Fruit fly (Drosophila melanogaster): Measurements from ENCODE around the gene Spp.
A peak's percentile ranks its signal among the peaks of the same experiment; 100 is the strongest.

Spp gene

DNA sequence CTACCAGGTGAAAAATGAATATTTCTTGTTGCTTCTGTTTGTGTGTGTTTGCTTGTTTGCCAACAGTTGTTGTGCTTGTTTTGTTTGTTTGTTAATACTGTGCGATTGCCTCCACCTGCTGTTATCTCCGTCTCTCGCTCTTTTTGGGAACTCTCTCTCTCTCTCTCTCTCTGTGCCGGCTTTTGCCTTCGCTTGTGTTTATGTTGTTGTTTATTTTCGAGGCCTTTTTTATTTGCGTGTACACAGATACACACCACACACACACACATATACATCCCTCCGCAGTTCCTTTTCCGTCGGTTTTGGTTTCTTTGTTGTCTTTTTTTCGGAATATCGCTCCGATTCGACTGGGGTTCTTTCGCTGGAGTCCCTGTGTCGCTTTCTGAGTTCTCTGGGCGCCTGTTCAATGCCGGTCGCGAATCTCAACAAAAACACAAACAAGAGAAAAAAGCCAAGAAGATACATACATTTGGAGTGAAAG lies 33.9 kb downstream of the Spp start (continued):
- peak; percentile 91 for TF ChIP-seq CG11398 (GFP tag; optimal IDR thresholded peaks at IDR 0.05)
- peak; percentile 48 for TF ChIP-seq CG17829 (tag; optimal IDR thresholded peaks at IDR 0.05)
- TF ChIP-seq psq (GFP tag; optimal IDR thresholded peaks at IDR 0.05), result peak; percentile 71
- TF ChIP-seq CG9797 (GFP tag; optimal IDR thresholded peaks at IDR 0.05), result peak; percentile 37
- TF ChIP-seq danr (GFP tag; IDR thresholded peaks at IDR 0.05), result no peak; the same call in 1 of the 2 replicates
- TF ChIP-seq zf30C (GFP tag; optimal IDR thresholded peaks at IDR 0.05), result peak; percentile 54
- peak; percentile 71 for TF ChIP-seq Nf-YC (tag; optimal IDR thresholded peaks at IDR 0.05)
- no peak for TF ChIP-seq br (optimal IDR thresholded peaks at IDR 0.05)
- no peak for TF ChIP-seq Ada2b (GFP tag; IDR thresholded peaks at IDR 0.05)
- TF ChIP-seq CG32767 (GFP tag; IDR thresholded peaks at IDR 0.05), result peak; percentile 86
- TF ChIP-seq abd-A (tag; optimal IDR thresholded peaks at IDR 0.05), result peak; percentile 76
- no peak for TF ChIP-seq CG7963 (GFP tag; IDR thresholded peaks at IDR 0.05; ENCODE audit: partially characterized antibody)
- peak; percentile 76 for TF ChIP-seq Six4 (GFP tag; optimal IDR thresholded peaks at IDR 0.05)
- no peak for TF ChIP-seq CG12769 (tag; optimal IDR thresholded peaks at IDR 0.05)
- TF ChIP-seq CG32772 (GFP tag; IDR thresholded peaks at IDR 0.05), result no peak; the same call in 1 of the 2 replicates
- no peak for TF ChIP-seq Taf1 (GFP tag; IDR thresholded peaks at IDR 0.05)
- peak; percentile 77 for TF ChIP-seq lab (GFP tag; optimal IDR thresholded peaks at IDR 0.05)
- TF ChIP-seq Elba2 (GFP tag; optimal IDR thresholded peaks at IDR 0.05), result peak; percentile 4
- 0 out of 3 replicates have a peak, but pooled peaks have one; percentile 29 for TF ChIP-seq sr (GFP tag; IDR thresholded peaks at IDR 0.05)
- TF ChIP-seq onecut (GFP tag; IDR thresholded peaks at IDR 0.05), result peak; percentile 76
- TF ChIP-seq CG9932 (GFP tag; IDR thresholded peaks at IDR 0.05), result no peak
- peak; percentile 61 for TF ChIP-seq disco-r (GFP tag; optimal IDR thresholded peaks at IDR 0.05)
- TF ChIP-seq az2 (GFP tag; optimal IDR thresholded peaks at IDR 0.05), result peak; percentile 31
- peak; percentile 73 for TF ChIP-seq caup (GFP tag; optimal IDR thresholded peaks at IDR 0.05; ENCODE audit: severe bottlenecking)
- TF ChIP-seq CG10959 (GFP tag; IDR thresholded peaks at IDR 0.05), result peak; percentile 21; the same call in 1 of the 2 replicates
- peak; percentile 7; the same call in 1 of the 3 replicates for TF ChIP-seq row (GFP tag; IDR thresholded peaks at IDR 0.05)
- no peak for TF ChIP-seq slbo (GFP tag; IDR thresholded peaks at IDR 0.05)
- TF ChIP-seq kay (GFP tag; optimal IDR thresholded peaks at IDR 0.05), result no peak
- TF ChIP-seq ci (GFP tag; IDR thresholded peaks at IDR 0.05), result peak; percentile 72; the same call in 1 of the 3 replicates
- TF ChIP-seq CG2202 (tag; optimal IDR thresholded peaks at IDR 0.05), result peak; percentile 92
- peak; percentile 57; the same call in 1 of the 2 replicates for TF ChIP-seq CG17328 (GFP tag; IDR thresholded peaks at IDR 0.05)
- peak; percentile 92 for TF ChIP-seq kni (GFP tag; optimal IDR thresholded peaks at IDR 0.05)
- TF ChIP-seq tup (GFP tag; optimal IDR thresholded peaks at IDR 0.05), result peak; percentile 39
- TF ChIP-seq ro (GFP tag; IDR thresholded peaks at IDR 0.05), result no peak
- TF ChIP-seq Abd-B (GFP tag; optimal IDR thresholded peaks at IDR 0.05), result no peak
- TF ChIP-seq CG12299 (tag; optimal IDR thresholded peaks at IDR 0.05), result peak; percentile 5
- peak; percentile 77 for TF ChIP-seq CG2712 (tag; optimal IDR thresholded peaks at IDR 0.05)
- peak; percentile 68; the same call in 2 of the 3 replicates for TF ChIP-seq so (GFP tag; IDR thresholded peaks at IDR 0.05)
- no peak for TF ChIP-seq Tbp (GFP tag; optimal IDR thresholded peaks at IDR 0.05)
- TF ChIP-seq CG1602 (GFP tag; optimal IDR thresholded peaks at IDR 0.05), result peak; percentile 47
- TF ChIP-seq ase (GFP tag; IDR thresholded peaks at IDR 0.05), result no peak
- TF ChIP-seq CG15514 (GFP tag; optimal IDR thresholded peaks at IDR 0.05), result peak; percentile 0
- peak; percentile 57 for TF ChIP-seq slp2 (GFP tag; optimal IDR thresholded peaks at IDR 0.05)
- peak; percentile 14 for TF ChIP-seq jing (GFP tag; optimal IDR thresholded peaks at IDR 0.05)
- TF ChIP-seq HLH4C (GFP tag; IDR thresholded peaks at IDR 0.05; ENCODE audit: partially characterized antibody), result no peak
- TF ChIP-seq CG5953 (GFP tag; IDR thresholded peaks at IDR 0.05), result 0 out of 2 replicates have a peak, but pooled peaks have one; percentile 5
- TF ChIP-seq CG7372 (GFP tag; IDR thresholded peaks at IDR 0.05), result no peak
- no peak for TF ChIP-seq Dek (tag; optimal IDR thresholded peaks at IDR 0.05)
- no peak for TF ChIP-seq Hmx (GFP tag; optimal IDR thresholded peaks at IDR 0.05)
- peak; percentile 10 for TF ChIP-seq p53 (GFP tag; optimal IDR thresholded peaks at IDR 0.05)
- TF ChIP-seq Oli (tag; optimal IDR thresholded peaks at IDR 0.05), result peak; percentile 7

Measured in whole organism, embryonic.